Fruit fly (Drosophila melanogaster) whole organism, adult: ENCODE results near the gene CG8004.

Experiments
- CG11617 ChIP-seq: fragments of 200-800 bp; sonication (Bioruptor generic); optimal IDR thresholded peaks from 2 replicates; lab custom pipeline; 2017; ENCODE audit warnings: mild to moderate bottlenecking, missing biosample characterization, missing genetic modification reagents, missing genetic modification characterization
- CG12768 ChIP-seq: fragments of 200-800 bp; sonication (Bioruptor generic); optimal IDR thresholded peaks from 2 replicates; lab custom pipeline; 2017; ENCODE audit warnings: missing biosample characterization, missing genetic modification characterization, mild to moderate bottlenecking, moderate library complexity, missing genetic modification reagents
- CG14711 ChIP-seq: fragments of 200-800 bp; sonication (Bioruptor generic); optimal IDR thresholded peaks from 2 replicates; lab custom pipeline; 2018; ENCODE audit warnings: missing biosample characterization, mild to moderate bottlenecking, missing genetic modification characterization, moderate library complexity
- CG1620 ChIP-seq: fragments of 200-800 bp; sonication (Bioruptor generic); optimal IDR thresholded peaks from 2 replicates; lab custom pipeline; 2016; ENCODE audit warnings: missing biosample characterization, missing genetic modification characterization
- CG33017 ChIP-seq: fragments of 200-800 bp; sonication (Bioruptor generic); optimal IDR thresholded peaks from 2 replicates; lab custom pipeline; 2018; ENCODE audit warnings: missing biosample characterization, mild to moderate bottlenecking, missing genetic modification characterization, moderate library complexity
- CG5204 ChIP-seq: fragments of 200-800 bp; sonication (Bioruptor generic); optimal IDR thresholded peaks from 2 replicates; lab custom pipeline; 2016; ENCODE audit warnings: missing biosample characterization, missing genetic modification characterization
- CG7045 ChIP-seq: fragments of 200-800 bp; sonication (Bioruptor generic); optimal IDR thresholded peaks from 2 replicates; lab custom pipeline; 2017; ENCODE audit warnings: missing biosample characterization, mild to moderate bottlenecking, missing genetic modification characterization
- CG7101 ChIP-seq: fragments of 200-800 bp; sonication (Bioruptor generic); optimal IDR thresholded peaks from 2 replicates; lab custom pipeline; 2018; ENCODE audit warnings: missing biosample characterization, mild to moderate bottlenecking, missing genetic modification characterization, moderate library complexity
- Clk ChIP-seq: fragments of 200-800 bp; sonication (Bioruptor generic); optimal IDR thresholded peaks from 2 replicates; lab custom pipeline; 2017; ENCODE audit warnings: missing biosample characterization, missing genetic modification characterization
- Crg-1 ChIP-seq: fragments of 200-800 bp; sonication (Bioruptor generic); optimal IDR thresholded peaks from 2 replicates; lab custom pipeline; 2016; ENCODE audit warnings: missing biosample characterization, missing genetic modification characterization
- Hr96 ChIP-seq: fragments of 200-800 bp; sonication (Bioruptor generic); optimal IDR thresholded peaks from 2 replicates; lab custom pipeline; 2016; ENCODE audit warnings: missing biosample characterization, missing genetic modification characterization
- Mnt ChIP-seq: fragments of 200-800 bp; sonication (Bioruptor generic); optimal IDR thresholded peaks from 2 replicates; lab custom pipeline; 2016; ENCODE audit warnings: missing biosample characterization, mild to moderate bottlenecking, missing genetic modification characterization
- bab1 ChIP-seq: fragments of 200-800 bp; sonication (Bioruptor generic); optimal IDR thresholded peaks from 3 replicates; lab custom pipeline; 2019; ENCODE audit warnings: missing biosample characterization, mild to moderate bottlenecking, missing genetic modification characterization, moderate library complexity
- cic ChIP-seq: fragments of 200-800 bp; sonication (Bioruptor generic); optimal IDR thresholded peaks from 2 replicates; lab custom pipeline; 2017; ENCODE audit warnings: missing biosample characterization, mild to moderate bottlenecking, missing genetic modification characterization, moderate library complexity
- cnc ChIP-seq, 2 experiments: fragments of >200 bp; optimal IDR thresholded peaks; 2 replicates each; lab custom pipeline; 2017
- kay ChIP-seq: fragments of 200-800 bp; sonication (Bioruptor generic); peaks from one replicate; lab custom pipeline; 2016; ENCODE audit warnings: missing biosample characterization, missing genetic modification characterization, borderline replicate concordance
- ovo ChIP-seq: fragments of 200-800 bp; sonication (Bioruptor generic); optimal IDR thresholded peaks from 2 replicates; lab custom pipeline; 2016; ENCODE audit warnings: missing biosample characterization, missing genetic modification characterization
- pad ChIP-seq: fragments of 200-800 bp; sonication (Bioruptor generic); optimal IDR thresholded peaks from 3 replicates; lab custom pipeline; 2017; ENCODE audit warnings: missing biosample characterization, missing genetic modification characterization, mild to moderate bottlenecking, moderate library complexity, missing genetic modification reagents
- tj ChIP-seq: fragments of 200-800 bp; sonication (Bioruptor generic); optimal IDR thresholded peaks from 3 replicates; lab custom pipeline; 2017; ENCODE audit warnings: missing biosample characterization, mild to moderate bottlenecking, missing genetic modification characterization, moderate library complexity
- toe ChIP-seq: fragments of 200-800 bp; sonication (Bioruptor generic); optimal IDR thresholded peaks from 2 replicates; lab custom pipeline; 2016; ENCODE audit warnings: missing biosample characterization, missing genetic modification characterization

Gene CG8004

DNA sequence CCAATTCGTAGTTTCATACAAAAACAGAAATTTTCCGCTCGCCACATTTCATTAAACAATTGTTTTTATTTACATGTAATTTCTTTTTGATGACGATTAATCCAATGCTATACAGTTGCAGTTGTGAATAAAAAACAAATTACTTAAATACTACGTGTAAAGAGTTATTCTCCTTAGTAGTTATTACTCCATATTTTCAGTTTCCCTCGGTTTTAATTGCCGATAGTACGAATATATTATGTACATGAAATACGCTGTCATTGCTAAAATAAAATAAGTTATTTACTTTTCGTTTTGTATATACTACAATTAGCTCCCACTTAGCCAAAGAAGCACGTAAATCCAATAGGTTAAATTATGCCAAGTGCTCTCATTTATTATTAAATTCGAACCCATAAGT lies 25.3 kb upstream of the CG8004 start, which contains the start of gene CG42655:
CG42655 (minus strand) TSS at position 101 of the 400 bp plus-strand sequence.
- no peak for TF ChIP-seq CG1620 (GFP tag; lab: Kevin White, UChicago)
- no peak for TF ChIP-seq Mnt
- no peak for TF ChIP-seq CG5204 (GFP tag; lab: Kevin White, UChicago)
- TF ChIP-seq pad (GFP tag; lab: Kevin White, UChicago), result no peak
- TF ChIP-seq bab1 (GFP tag; lab: Kevin White, UChicago), result no peak

DNA sequence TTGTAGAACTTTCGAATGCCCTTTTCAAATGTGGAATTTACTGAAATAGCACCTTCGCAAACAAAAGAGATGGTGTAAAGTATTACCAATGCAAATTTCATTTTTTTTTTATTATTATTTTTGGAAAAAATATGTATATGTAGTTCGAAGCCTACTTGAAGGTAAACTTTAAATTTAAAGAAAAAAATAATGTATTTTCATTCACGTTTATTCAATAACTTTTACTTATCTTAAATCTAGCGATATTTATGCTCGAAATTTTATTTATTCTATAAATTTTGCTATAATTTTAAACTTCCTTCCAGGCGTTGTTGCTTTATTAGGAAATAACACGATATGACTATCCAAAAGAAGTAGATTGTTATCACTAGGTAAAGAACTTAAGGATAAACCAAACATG lies 24.4 kb upstream of the CG8004 start, which contains the start of gene CG33710:
CG33710 (minus strand) TSS at position 101 of the 400 bp plus-strand sequence.
- TF ChIP-seq Clk (GFP tag; lab: Kevin White, UChicago) (no peak), ovo (GFP tag; lab: Kevin White, UChicago) (no peak), kay (GFP tag; lab: Kevin White, UChicago) (no peak), CG12768 (no peak), CG7045 (no peak), bab1 (GFP tag; lab: Kevin White, UChicago) (no peak), cnc (optimal IDR thresholded peaks at IDR 0.05; lab: Kevin White, UChicago) (no peak), CG33017 (tag; lab: Kevin White, UChicago) (no peak), tj (GFP tag; lab: Kevin White, UChicago) (no peak), toe (GFP tag; lab: Kevin White, UChicago) (no peak), Crg-1 (GFP tag; lab: Kevin White, UChicago) (no peak), pad (GFP tag; lab: Kevin White, UChicago) (no peak), CG5204 (GFP tag; lab: Kevin White, UChicago) (no peak)

dm6 chr3L:19951868-19952267 lies 23.6 kb upstream of the CG8004 start, which contains the start of gene CG34258:
Gene CG34258 (minus strand): TSS chr3L:19951968.
- TF ChIP-seq Mnt (no peak), bab1 (GFP tag; lab: Kevin White, UChicago) (no peak), CG33017 (tag; lab: Kevin White, UChicago) (no peak), CG7045 (no peak), Clk (GFP tag; lab: Kevin White, UChicago) (no peak), CG7101 (tag; lab: Kevin White, UChicago) (no peak), pad (GFP tag; lab: Kevin White, UChicago) (no peak), tj (GFP tag; lab: Kevin White, UChicago) (no peak)

DNA sequence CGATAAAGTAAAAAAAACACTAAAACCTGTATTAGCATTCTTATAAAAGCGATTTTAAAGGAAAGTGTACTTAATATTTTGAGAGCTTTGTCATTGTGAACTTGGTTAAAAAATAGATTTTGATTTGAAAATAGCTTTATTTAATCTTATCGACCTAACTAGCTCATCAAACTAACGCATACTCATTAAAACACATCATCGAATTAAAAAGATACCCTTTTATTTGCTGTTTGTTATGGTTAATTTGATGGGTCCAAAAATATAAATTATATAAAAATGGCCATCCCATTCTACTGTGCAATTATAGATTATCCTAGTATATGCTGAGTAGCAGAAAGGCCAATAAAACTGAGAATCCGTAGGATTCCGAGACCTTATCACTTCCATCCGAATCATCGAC lies 22.7 kb upstream of the CG8004 start, which contains the start of gene CG32219:
CG32219 (minus strand) TSS at position 101 of the 400 bp plus-strand sequence.
- TF ChIP-seq cic (GFP tag; lab: Kevin White, UChicago) (no peak), bab1 (GFP tag; lab: Kevin White, UChicago) (no peak), cnc (optimal IDR thresholded peaks at IDR 0.05; lab: Kevin White, UChicago) (no peak), CG11617 (GFP tag; lab: Kevin White, UChicago) (no peak), CG14711 (tag; lab: Kevin White, UChicago) (no peak), toe (GFP tag; lab: Kevin White, UChicago) (no peak), CG5204 (GFP tag; lab: Kevin White, UChicago) (no peak), tj (GFP tag; lab: Kevin White, UChicago) (no peak), CG33017 (tag; lab: Kevin White, UChicago) (no peak), CG7045 (no peak), Crg-1 (GFP tag; lab: Kevin White, UChicago) (no peak), ovo (GFP tag; lab: Kevin White, UChicago) (no peak), Clk (GFP tag; lab: Kevin White, UChicago) (no peak), CG1620 (GFP tag; lab: Kevin White, UChicago) (no peak), Hr96 (no peak)

DNA sequence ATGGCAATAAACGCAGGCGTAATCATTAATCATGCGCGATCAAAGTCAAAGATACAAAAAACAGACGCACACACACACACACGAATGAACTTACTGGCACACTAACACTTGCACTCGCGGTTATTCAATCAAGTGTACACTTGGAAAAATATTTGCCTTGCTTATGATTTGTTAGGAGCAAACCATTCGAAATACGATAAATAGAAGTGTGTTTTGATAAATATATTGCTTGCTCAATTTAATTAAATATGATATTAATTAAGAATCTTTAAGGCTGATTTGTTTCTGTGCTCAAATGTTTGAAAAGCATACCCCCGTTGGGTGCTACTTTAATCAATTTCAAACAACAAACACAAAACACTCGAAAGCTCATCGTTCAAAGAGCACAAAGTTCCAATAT lies 17.2 kb upstream of the CG8004 start:
- no peak for TF ChIP-seq pad (GFP tag; lab: Kevin White, UChicago)
- no peak for TF ChIP-seq CG33017 (tag; lab: Kevin White, UChicago)
- TF ChIP-seq bab1 (GFP tag; lab: Kevin White, UChicago), result no peak
- TF ChIP-seq CG7045, result no peak

DNA sequence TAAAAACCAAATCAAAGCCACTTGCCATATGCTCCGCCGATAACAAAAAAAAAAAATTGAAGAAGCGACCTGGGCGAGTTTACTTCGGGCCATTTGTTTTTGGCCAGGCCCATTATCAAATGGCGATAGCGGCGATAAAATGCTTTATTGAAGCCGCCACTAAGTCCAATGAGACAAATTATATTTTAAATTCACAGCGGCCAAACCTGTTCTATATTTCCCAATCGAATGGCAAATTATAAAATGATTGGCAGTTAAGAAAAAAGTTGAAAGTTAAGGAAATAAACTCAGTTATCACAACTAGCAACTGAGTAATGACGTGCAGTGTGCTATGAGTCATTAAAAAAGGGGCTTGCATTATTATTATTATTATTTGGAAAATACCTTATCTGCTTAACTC lies 12.9 kb upstream of the CG8004 start:
- TF ChIP-seq bab1 (GFP tag; lab: Kevin White, UChicago) (no peak), kay (GFP tag; lab: Kevin White, UChicago) (peak; percentile 93), CG1620 (GFP tag; lab: Kevin White, UChicago) (no peak), Clk (GFP tag; lab: Kevin White, UChicago) (no peak), Crg-1 (GFP tag; lab: Kevin White, UChicago) (no peak)

dm6 chr3L:19940349-19940748 lies 12.0 kb upstream of the CG8004 start:
- no peak for TF ChIP-seq CG7101 (tag; lab: Kevin White, UChicago)
- TF ChIP-seq CG33017 (tag; lab: Kevin White, UChicago), result peak; percentile 26
- TF ChIP-seq Hr96, result no peak
- TF ChIP-seq Clk (GFP tag; lab: Kevin White, UChicago), result no peak
- TF ChIP-seq ovo (GFP tag; lab: Kevin White, UChicago), result no peak
- TF ChIP-seq CG14711 (tag; lab: Kevin White, UChicago), result peak; percentile 41
- no peak for TF ChIP-seq toe (GFP tag; lab: Kevin White, UChicago)
